Worm (Caenorhabditis elegans) whole organism, L3 larva: ENCODE results near the gene Y40B10A.9.

ENCODE experiments used
- ZK546.5 ChIP-seq: sonication (generic microtip); optimal IDR thresholded peaks from 2 replicates; lab custom pipeline; 2017; ENCODE audit warnings: missing biosample characterization, missing genetic modification characterization
- aly-2 ChIP-seq: fragments of 150-350 bp; optimal IDR thresholded peaks from 2 replicates; lab custom pipeline; 2014; ENCODE audit warnings: missing biosample characterization, missing genetic modification characterization
- ceh-16 ChIP-seq: sonication (generic microtip); optimal IDR thresholded peaks from 2 replicates; lab custom pipeline; 2017; ENCODE audit warnings: missing biosample characterization, missing genetic modification characterization
- ceh-28 ChIP-seq: fragments of 150-350 bp; optimal IDR thresholded peaks from 2 replicates; lab custom pipeline; 2014; ENCODE audit warnings: missing biosample characterization, missing genetic modification reagents, missing genetic modification characterization
- ceh-82 ChIP-seq: fragments of 150-350 bp; optimal IDR thresholded peaks from 2 replicates; lab custom pipeline; 2014; ENCODE audit warnings: missing biosample characterization, missing genetic modification characterization
- ceh-9 ChIP-seq: sonication (generic microtip); optimal IDR thresholded peaks from 2 replicates; lab custom pipeline; 2018; ENCODE audit warnings: missing biosample characterization, missing genetic modification characterization
- daf-12 ChIP-seq: fragments of 150-350 bp; optimal IDR thresholded peaks from 2 replicates; lab custom pipeline; 2014; ENCODE audit warnings: missing biosample characterization, missing genetic modification reagents, missing genetic modification characterization
- egl-27 ChIP-seq: sonication (generic microtip); optimal IDR thresholded peaks from 4 replicates; lab custom pipeline; 2017; ENCODE audit warnings: missing biosample characterization, missing genetic modification reagents, missing genetic modification characterization
- egl-5 ChIP-seq: fragments of 150-350 bp; optimal IDR thresholded peaks from 2 replicates; lab custom pipeline; 2017; ENCODE audit warnings: missing biosample characterization, missing genetic modification reagents, missing genetic modification characterization, inconsistent platforms
- elt-1 ChIP-seq: fragments of 150-350 bp; optimal IDR thresholded peaks from 2 replicates; lab custom pipeline; 2014; ENCODE audit warnings: missing biosample characterization, missing genetic modification characterization
- elt-2 ChIP-seq: sonication (generic microtip); optimal IDR thresholded peaks from 2 replicates; lab custom pipeline; 2016; ENCODE audit warnings: missing genetic modification reagents, mild to moderate bottlenecking, missing genetic modification characterization, missing compliant biosample characterization
- elt-3 ChIP-seq, 3 experiments: fragments of 150-350 bp in 1 of 3; sonication (generic microtip) in 2 of 3; optimal IDR thresholded peaks; 2 replicates in 2 of 3; 4 replicates in 1 of 3; lab custom pipeline; 2014 to 2017; ENCODE audit warnings: missing biosample characterization in 3 of 3, missing genetic modification characterization in 3 of 3
- eor-1 ChIP-seq, 2 experiments: fragments of 150-350 bp; optimal IDR thresholded peaks; 2 replicates each; lab custom pipeline; 2014 to 2018; ENCODE audit warnings: missing biosample characterization in 2 of 2, missing genetic modification characterization in 2 of 2
- fkh-10 ChIP-seq: sonication (generic microtip); optimal IDR thresholded peaks from 2 replicates; lab custom pipeline; 2017; ENCODE audit warnings: missing biosample characterization, missing genetic modification reagents, missing genetic modification characterization
- hmg-11 ChIP-seq: sonication (generic microtip); optimal IDR thresholded peaks from 2 replicates; lab custom pipeline; 2016; ENCODE audit warnings: missing genetic modification characterization, missing compliant biosample characterization
- jun-1 ChIP-seq: fragments of 150-350 bp; optimal IDR thresholded peaks from 2 replicates; lab custom pipeline; 2014; ENCODE audit warnings: missing biosample characterization, missing genetic modification reagents, missing genetic modification characterization
- lin-15B ChIP-seq: fragments of 150-350 bp; optimal IDR thresholded peaks from 2 replicates; lab custom pipeline; 2014; ENCODE audit warnings: missing biosample characterization, missing genetic modification characterization
- lsy-12 ChIP-seq: sonication (generic microtip); optimal IDR thresholded peaks from 2 replicates; lab custom pipeline; 2016; ENCODE audit warnings: mild to moderate bottlenecking, missing genetic modification characterization, missing compliant biosample characterization
- mdl-1 ChIP-seq: fragments of 150-350 bp; optimal IDR thresholded peaks from 2 replicates; lab custom pipeline; 2014; ENCODE audit warnings: missing biosample characterization, missing genetic modification characterization
- nfya-1 ChIP-seq: sonication (generic microtip); optimal IDR thresholded peaks from 2 replicates; lab custom pipeline; 2017; ENCODE audit warnings: missing genetic modification characterization, mild to moderate bottlenecking, missing compliant biosample characterization, antibody characterized with exemption, moderate library complexity; ENCODE audit not compliant: insufficient read depth
- nhr-11 ChIP-seq: fragments of 150-350 bp; optimal IDR thresholded peaks from 2 replicates; lab custom pipeline; 2014; ENCODE audit warnings: missing biosample characterization, missing genetic modification characterization
- nhr-12 ChIP-seq: fragments of 150-350 bp; optimal IDR thresholded peaks from 2 replicates; lab custom pipeline; 2014; ENCODE audit warnings: missing biosample characterization, missing genetic modification characterization
- nhr-23 ChIP-seq: fragments of 150-350 bp; optimal IDR thresholded peaks from 2 replicates; lab custom pipeline; 2014; ENCODE audit warnings: missing biosample characterization, missing genetic modification reagents, missing genetic modification characterization
- nhr-237 ChIP-seq: fragments of 150-350 bp; optimal IDR thresholded peaks from 2 replicates; lab custom pipeline; 2014; ENCODE audit warnings: missing biosample characterization, missing genetic modification characterization
- nhr-28 ChIP-seq: fragments of 150-350 bp; optimal IDR thresholded peaks from 2 replicates; lab custom pipeline; 2014; ENCODE audit warnings: missing biosample characterization, missing genetic modification characterization
- nhr-43 ChIP-seq: sonication (generic microtip); optimal IDR thresholded peaks from 2 replicates; lab custom pipeline; 2016; ENCODE audit warnings: mild to moderate bottlenecking, missing genetic modification characterization, missing compliant biosample characterization; ENCODE audit not compliant: poor library complexity, severe bottlenecking
- nhr-67 ChIP-seq: fragments of 150-350 bp; optimal IDR thresholded peaks from 2 replicates; lab custom pipeline; 2014; ENCODE audit warnings: missing biosample characterization, missing genetic modification characterization
- pqm-1 ChIP-seq: fragments of 150-350 bp; optimal IDR thresholded peaks from 2 replicates; lab custom pipeline; 2017; ENCODE audit warnings: missing biosample characterization, missing genetic modification characterization, inconsistent platforms
- sea-2 ChIP-seq: fragments of 150-350 bp; sonication (generic microtip); optimal IDR thresholded peaks from 4 replicates; lab custom pipeline; 2014; ENCODE audit warnings: missing biosample characterization, missing genetic modification reagents, missing genetic modification characterization
- skn-1 ChIP-seq: fragments of 150-350 bp; optimal IDR thresholded peaks from 2 replicates; lab custom pipeline; 2014; ENCODE audit warnings: missing biosample characterization, missing genetic modification characterization
- snpc-4 ChIP-seq: fragments of 150-350 bp; optimal IDR thresholded peaks from 2 replicates; lab custom pipeline; 2014; ENCODE audit warnings: missing biosample characterization, missing genetic modification characterization
- unc-39 ChIP-seq: sonication (generic microtip); optimal IDR thresholded peaks from 4 replicates; lab custom pipeline; 2017; ENCODE audit warnings: missing biosample characterization, missing genetic modification characterization
- unc-62 ChIP-seq: fragments of 150-350 bp; sonication (generic microtip); optimal IDR thresholded peaks from 4 replicates; lab custom pipeline; 2014; ENCODE audit warnings: missing biosample characterization, missing genetic modification reagents, missing genetic modification characterization
- zag-1 ChIP-seq: fragments of 150-350 bp; optimal IDR thresholded peaks from 2 replicates; lab custom pipeline; 2014; ENCODE audit warnings: missing biosample characterization, missing genetic modification characterization
- ztf-11 ChIP-seq: fragments of 150-350 bp; optimal IDR thresholded peaks from 2 replicates; lab custom pipeline; 2014; ENCODE audit warnings: missing biosample characterization, missing genetic modification characterization
- ztf-4 ChIP-seq: fragments of 150-350 bp; optimal IDR thresholded peaks from 2 replicates; lab custom pipeline; 2014; ENCODE audit warnings: missing biosample characterization, missing genetic modification characterization

The Y40B10A.9 gene

ce11 chrV:2055765-2056504, 16.8 kb downstream of the Y40B10A.9 start (continued):
- TF ChIP-seq unc-39 (tag; lab: Kevin White, UChicago) (no peak), nhr-12 (no peak), nhr-28 (no peak), elt-2 (tag; lab: Kevin White, UChicago) (peak; percentile 63), ceh-16 (tag; lab: Kevin White, UChicago) (no peak), ztf-11 (no peak), pqm-1 (tag; lab: Kevin White, UChicago) (peak; percentile 28), nfya-1 (tag; lab: Kevin White, UChicago) (no peak), skn-1 (tag; lab: Kevin White, UChicago) (no peak), ceh-82 (tag; lab: Kevin White, UChicago) (no peak)
- TF ChIP-seq, all 47 proteins: peak for 5

- TF ChIP-seq hmg-11 (tag; lab: Kevin White, UChicago) = no peak
- no peak for TF ChIP-seq lsy-12 (tag; lab: Kevin White, UChicago)
- TF ChIP-seq egl-5 (tag; lab: Kevin White, UChicago) = no peak
- TF ChIP-seq nhr-43 = no peak
- no peak for TF ChIP-seq zag-1 (tag; lab: Kevin White, UChicago)
- no peak for TF ChIP-seq skn-1 (tag; lab: Kevin White, UChicago)
- TF ChIP-seq elt-1 (tag; lab: Kevin White, UChicago) = no peak
- no peak for TF ChIP-seq nhr-23
- TF ChIP-seq ztf-4 (tag; lab: Kevin White, UChicago) = no peak
- TF ChIP-seq egl-27 = no peak
- TF ChIP-seq daf-12 (tag; lab: Kevin White, UChicago) = no peak
- TF ChIP-seq elt-3 (tag; optimal IDR thresholded peaks at IDR 0.05; lab: Kevin White, UChicago) = no peak
- TF ChIP-seq nhr-237 = no peak
- TF ChIP-seq eor-1 (tag; optimal IDR thresholded peaks at IDR 0.05; lab: Kevin White, UChicago) = no peak
- TF ChIP-seq ceh-9 = no peak
- no peak for TF ChIP-seq unc-39 (tag; lab: Kevin White, UChicago)
- no peak for TF ChIP-seq nhr-11 (tag; lab: Kevin White, UChicago)
- no peak for TF ChIP-seq unc-62
- TF ChIP-seq nhr-67 (tag; lab: Kevin White, UChicago) = no peak
- no peak for TF ChIP-seq ceh-82 (tag; lab: Kevin White, UChicago)
- TF ChIP-seq, all 47 proteins: peak for 0
Measured at ce11 chrV:2054254-2054653, 18.5 kb downstream of the Y40B10A.9 start.

ce11 chrV:2053509-2053908, 19.2 kb downstream of the Y40B10A.9 start, which contains the start of gene comt-5:
Gene comt-5 (minus strand): TSS chrV:2053609.
- TF ChIP-seq ceh-9 (no peak), lin-15B (tag; lab: Kevin White, UChicago) (no peak), nhr-43 (no peak), elt-3 (tag; optimal IDR thresholded peaks at IDR 0.05; lab: Kevin White, UChicago) (no peak), nfya-1 (tag; lab: Kevin White, UChicago) (no peak), mdl-1 (tag; lab: Kevin White, UChicago) (no peak), ceh-82 (tag; lab: Kevin White, UChicago) (no peak), eor-1 (tag; optimal IDR thresholded peaks at IDR 0.05; lab: Kevin White, UChicago) (no peak), unc-39 (tag; lab: Kevin White, UChicago) (no peak), nhr-237 (no peak), nhr-23 (no peak), aly-2 (no peak), nhr-28 (no peak)
- TF ChIP-seq, all 47 proteins: peak for 0

- TF ChIP-seq ztf-11 = no peak
Measured at ce11 chrV:2051507-2051906, 21.2 kb downstream of the Y40B10A.9 start, which contains the start of gene Y40B10A.11. Gene Y40B10A.11 (minus strand): TSS chrV:2051607.

- TF ChIP-seq ztf-4 (tag; lab: Kevin White, UChicago) (no peak), egl-5 (tag; lab: Kevin White, UChicago) (no peak), nhr-67 (tag; lab: Kevin White, UChicago) (no peak), nhr-12 (no peak), fkh-10 (GFP tag; lab: Kevin White, UChicago) (no peak), ztf-11 (no peak), sea-2 (GFP tag; lab: Kevin White, UChicago) (no peak), unc-62 (no peak), elt-1 (tag; lab: Kevin White, UChicago) (no peak), jun-1 (no peak), ceh-82 (tag; lab: Kevin White, UChicago) (no peak), ceh-28 (tag; lab: Kevin White, UChicago) (no peak), elt-2 (tag; lab: Kevin White, UChicago) (no peak), ceh-16 (tag; lab: Kevin White, UChicago) (no peak), daf-12 (tag; lab: Kevin White, UChicago) (no peak), nhr-237 (no peak), eor-1 (tag; optimal IDR thresholded peaks at IDR 0.05; lab: Kevin White, UChicago) (no peak), snpc-4 (no peak), lsy-12 (tag; lab: Kevin White, UChicago) (no peak), ZK546.5 (no peak)
Measured at ce11 chrV:2050790-2051189, 21.9 kb downstream of the Y40B10A.9 start.
